Worm (Caenorhabditis elegans) whole organism, mixed stage, embryonic: Measurements from ENCODE around the gene vha-7.

Experiments
- M03D4.4 ChIP-seq: sonication (generic microtip); optimal IDR thresholded peaks from 2 replicates; lab custom pipeline; 2017; ENCODE audit warnings: mild to moderate bottlenecking, missing genetic modification characterization, missing compliant biosample characterization
- bed-3 ChIP-seq: fragments of 200-800 bp; sonication (Bioruptor generic); optimal IDR thresholded peaks from 3 replicates; lab custom pipeline; 2018; ENCODE audit warnings: mild to moderate bottlenecking, missing genetic modification characterization, moderate library complexity, missing compliant biosample characterization
- blmp-1 ChIP-seq: fragments of 150-350 bp; optimal IDR thresholded peaks from 2 replicates; lab custom pipeline; 2014; ENCODE audit warnings: missing biosample characterization, missing genetic modification characterization
- ceh-39 ChIP-seq: fragments of 150-350 bp; optimal IDR thresholded peaks from 2 replicates; lab custom pipeline; 2014; ENCODE audit warnings: missing biosample characterization, missing genetic modification characterization
- ceh-43 ChIP-seq: fragments of 200-800 bp; sonication (Bioruptor generic); optimal IDR thresholded peaks from 2 replicates; lab custom pipeline; 2018; ENCODE audit warnings: mild to moderate bottlenecking, missing genetic modification characterization, moderate library complexity, missing compliant biosample characterization
- ceh-83 ChIP-seq: fragments of 200-800 bp; sonication (Bioruptor generic); optimal IDR thresholded peaks from 2 replicates; lab custom pipeline; 2018; ENCODE audit warnings: mild to moderate bottlenecking, missing genetic modification characterization, missing compliant biosample characterization
- ces-1 ChIP-seq: fragments of 150-350 bp; optimal IDR thresholded peaks from 2 replicates; lab custom pipeline; 2014; ENCODE audit warnings: missing biosample characterization, missing genetic modification reagents, missing genetic modification characterization
- cnd-1 ChIP-seq: fragments of 200-800 bp; sonication (Bioruptor generic); optimal IDR thresholded peaks from 2 replicates; lab custom pipeline; 2018; ENCODE audit warnings: mild to moderate bottlenecking, missing genetic modification characterization, missing compliant biosample characterization
- drap-1 ChIP-seq: fragments of 200-800 bp; sonication (Bioruptor generic); optimal IDR thresholded peaks from 3 replicates; lab custom pipeline; 2018; ENCODE audit warnings: mild to moderate bottlenecking, missing genetic modification characterization, missing compliant biosample characterization
- elt-1 ChIP-seq: sonication (generic microtip); optimal IDR thresholded peaks from 2 replicates; lab custom pipeline; 2017; ENCODE audit warnings: missing genetic modification characterization, mild to moderate bottlenecking, missing compliant biosample characterization, antibody characterized with exemption, moderate library complexity, borderline replicate concordance; ENCODE audit not compliant: insufficient read depth
- elt-3 ChIP-seq: fragments of 150-350 bp; optimal IDR thresholded peaks from 2 replicates; lab custom pipeline; 2014; ENCODE audit warnings: missing biosample characterization, missing genetic modification characterization
- flh-1 ChIP-seq: fragments of 200-800 bp; sonication (Bioruptor generic); optimal IDR thresholded peaks from 2 replicates; lab custom pipeline; 2018; ENCODE audit warnings: mild to moderate bottlenecking, missing genetic modification characterization, moderate library complexity, missing compliant biosample characterization
- ham-2 ChIP-seq: fragments of 200-800 bp; sonication (Bioruptor generic); optimal IDR thresholded peaks from 2 replicates; lab custom pipeline; 2018; ENCODE audit warnings: mild to moderate bottlenecking, missing genetic modification characterization, missing compliant biosample characterization
- hlh-1 ChIP-seq: fragments of 150-350 bp; optimal IDR thresholded peaks from 2 replicates; lab custom pipeline; 2014; ENCODE audit warnings: missing biosample characterization, missing genetic modification reagents, missing genetic modification characterization
- lin-13 ChIP-seq: fragments of 150-350 bp; optimal IDR thresholded peaks from 2 replicates; lab custom pipeline; 2014; ENCODE audit warnings: missing biosample characterization, missing genetic modification characterization
- lin-32 ChIP-seq: fragments of 200-800 bp; sonication (Bioruptor generic); optimal IDR thresholded peaks from 2 replicates; lab custom pipeline; 2018; ENCODE audit warnings: mild to moderate bottlenecking, missing genetic modification characterization, missing compliant biosample characterization
- lsy-2 ChIP-seq: fragments of 150-350 bp; optimal IDR thresholded peaks from 2 replicates; lab custom pipeline; 2014; ENCODE audit warnings: missing biosample characterization, missing genetic modification characterization
- mab-5 ChIP-seq: fragments of 150-350 bp; optimal IDR thresholded peaks from 2 replicates; lab custom pipeline; 2014; ENCODE audit warnings: missing biosample characterization, missing genetic modification characterization
- mep-1 ChIP-seq: fragments of 150-350 bp; optimal IDR thresholded peaks from 2 replicates; lab custom pipeline; 2017; ENCODE audit warnings: missing biosample characterization, missing genetic modification reagents, missing genetic modification characterization, inconsistent platforms
- mls-2 ChIP-seq: sonication (generic microtip); optimal IDR thresholded peaks from 2 replicates; lab custom pipeline; 2016; ENCODE audit warnings: mild to moderate bottlenecking, missing genetic modification characterization, moderate library complexity, missing compliant biosample characterization
- nhr-12 ChIP-seq: fragments of 150-350 bp; optimal IDR thresholded peaks from 2 replicates; lab custom pipeline; 2014; ENCODE audit warnings: missing biosample characterization, missing genetic modification characterization
- nhr-2 ChIP-seq: fragments of 150-350 bp; optimal IDR thresholded peaks from 2 replicates; lab custom pipeline; 2014; ENCODE audit warnings: missing biosample characterization, missing genetic modification characterization
- nhr-237 ChIP-seq: fragments of 150-350 bp; optimal IDR thresholded peaks from 2 replicates; lab custom pipeline; 2014; ENCODE audit warnings: missing biosample characterization, missing genetic modification characterization
- nhr-28 ChIP-seq: fragments of 150-350 bp; optimal IDR thresholded peaks from 2 replicates; lab custom pipeline; 2014; ENCODE audit warnings: missing biosample characterization, missing genetic modification characterization
- nhr-76 ChIP-seq: sonication (generic microtip); optimal IDR thresholded peaks from 2 replicates; lab custom pipeline; 2017; ENCODE audit warnings: missing biosample characterization, missing genetic modification characterization
- pha-4 ChIP-seq: fragments of 150-350 bp; optimal IDR thresholded peaks from 2 replicates; lab custom pipeline; 2018; ENCODE audit warnings: missing biosample characterization, missing genetic modification reagents, missing genetic modification characterization
- sem-2 ChIP-seq: fragments of 200-800 bp; sonication (Bioruptor generic); optimal IDR thresholded peaks from 2 replicates; lab custom pipeline; 2018; ENCODE audit warnings: mild to moderate bottlenecking, missing genetic modification characterization, missing compliant biosample characterization
- snpc-4 ChIP-seq: fragments of 150-350 bp; optimal IDR thresholded peaks from 2 replicates; lab custom pipeline; 2014; ENCODE audit warnings: missing biosample characterization, missing genetic modification characterization
- sptf-1 ChIP-seq: sonication (generic microtip); optimal IDR thresholded peaks from 2 replicates; lab custom pipeline; 2017; ENCODE audit warnings: mild to moderate bottlenecking, missing genetic modification characterization, moderate library complexity, missing compliant biosample characterization
- tbx-8 ChIP-seq: fragments of 200-800 bp; sonication (Bioruptor generic); optimal IDR thresholded peaks from 2 replicates; lab custom pipeline; 2018; ENCODE audit warnings: mild to moderate bottlenecking, missing genetic modification characterization, moderate library complexity, missing compliant biosample characterization
- unc-120 ChIP-seq: sonication (generic microtip); optimal IDR thresholded peaks from 2 replicates; lab custom pipeline; 2017; ENCODE audit warnings: missing genetic modification characterization, missing compliant biosample characterization; ENCODE audit not compliant: poor library complexity, severe bottlenecking
- unc-39 ChIP-seq: fragments of 150-350 bp; optimal IDR thresholded peaks from 2 replicates; lab custom pipeline; 2014; ENCODE audit warnings: missing biosample characterization, missing genetic modification characterization
- unc-62 ChIP-seq: fragments of 150-350 bp; optimal IDR thresholded peaks from 2 replicates; lab custom pipeline; 2014; ENCODE audit warnings: missing biosample characterization, missing genetic modification reagents, missing genetic modification characterization
- zip-8 ChIP-seq: fragments of 150-350 bp; optimal IDR thresholded peaks from 2 replicates; lab custom pipeline; 2014; ENCODE audit warnings: missing biosample characterization, missing genetic modification characterization
- ztf-11 ChIP-seq: fragments of 150-350 bp; optimal IDR thresholded peaks from 2 replicates; lab custom pipeline; 2014; ENCODE audit warnings: missing biosample characterization, missing genetic modification characterization

vha-7 gene

DNA sequence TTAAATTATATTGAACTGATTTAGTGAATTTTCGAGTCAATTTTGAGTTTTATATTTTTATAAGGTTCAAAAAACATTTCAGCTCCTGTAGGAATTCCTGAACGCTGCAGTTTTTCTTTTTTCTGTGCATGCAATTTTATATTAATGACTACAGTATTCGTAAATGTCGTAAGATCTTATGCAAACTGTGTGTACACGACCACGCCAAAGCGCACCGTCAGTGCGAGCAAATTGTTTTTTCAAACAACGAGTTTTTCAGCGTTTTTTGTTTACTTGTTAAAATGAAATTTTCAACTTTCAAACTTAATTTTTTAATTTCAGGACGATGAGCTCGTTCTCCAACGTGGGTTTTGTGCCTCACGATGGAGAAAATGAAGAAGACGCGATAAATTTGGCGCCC is at the start of gene vha-7:
Gene vha-7 (plus strand): TSS at position 326 of the 400 bp plus-strand sequence.
- TF ChIP-seq lin-13 (tag; lab: Kevin White, UChicago) (no peak), sptf-1 (tag; lab: Kevin White, UChicago) (no peak), drap-1 (no peak), pha-4 (tag; lab: Kevin White, UChicago) (no peak), elt-1 (tag; lab: Kevin White, UChicago) (no peak), snpc-4 (tag; lab: Kevin White, UChicago) (no peak), unc-120 (tag; lab: Kevin White, UChicago) (no peak), ces-1 (GFP tag; lab: Kevin White, UChicago) (no peak), unc-62 (GFP tag; lab: Kevin White, UChicago) (no peak), blmp-1 (no peak), lsy-2 (tag; lab: Kevin White, UChicago) (no peak)

DNA sequence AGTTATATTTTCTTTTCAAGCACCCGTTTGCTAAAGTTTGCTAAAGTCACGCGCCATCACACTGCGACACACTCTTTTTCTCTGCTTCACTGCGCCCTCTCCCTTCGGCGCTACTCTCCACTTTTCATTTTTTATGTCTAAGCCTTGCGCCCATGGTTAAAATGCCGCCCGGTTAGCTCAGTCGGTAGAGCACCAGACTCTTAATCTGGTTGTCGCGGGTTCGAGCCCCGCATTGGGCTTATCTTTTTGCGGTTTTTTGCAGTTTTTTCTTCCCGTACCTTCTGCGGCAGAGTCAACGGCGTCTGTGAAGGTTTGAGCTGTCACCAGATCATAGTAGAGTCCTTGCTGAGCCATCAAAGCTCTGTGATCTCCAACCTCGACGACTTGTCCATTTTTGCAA is 45.7 kb upstream of the vha-7 start:
- TF ChIP-seq nhr-2 (tag; lab: Kevin White, UChicago), result no peak
- TF ChIP-seq elt-1 (tag; lab: Kevin White, UChicago), result no peak
- TF ChIP-seq M03D4.4 (tag; lab: Kevin White, UChicago), result peak; percentile 62
- TF ChIP-seq ztf-11 (tag; lab: Kevin White, UChicago), result no peak
- TF ChIP-seq unc-39, result no peak
- TF ChIP-seq sem-2, result peak; percentile 30
- peak; percentile 82 for TF ChIP-seq drap-1
- TF ChIP-seq nhr-12 (tag; lab: Kevin White, UChicago), result no peak
- no peak for TF ChIP-seq blmp-1
- no peak for TF ChIP-seq zip-8 (tag; lab: Kevin White, UChicago)
- TF ChIP-seq hlh-1, result peak; percentile 32
- no peak for TF ChIP-seq nhr-28 (tag; lab: Kevin White, UChicago)
- TF ChIP-seq bed-3 (GFP tag; lab: Kevin White, UChicago), result peak; percentile 53
- TF ChIP-seq nhr-237 (tag; lab: Kevin White, UChicago), result peak; percentile 18
- no peak for TF ChIP-seq lsy-2 (tag; lab: Kevin White, UChicago)
- no peak for TF ChIP-seq ceh-39 (tag; lab: Kevin White, UChicago)
- no peak for TF ChIP-seq nhr-76
- TF ChIP-seq ces-1 (GFP tag; lab: Kevin White, UChicago), result no peak
- TF ChIP-seq pha-4 (tag; lab: Kevin White, UChicago), result peak; percentile 12
- no peak for TF ChIP-seq lin-13 (tag; lab: Kevin White, UChicago)
- no peak for TF ChIP-seq cnd-1
- TF ChIP-seq mab-5 (tag; lab: Kevin White, UChicago), result no peak
- peak; percentile 84 for TF ChIP-seq sptf-1 (tag; lab: Kevin White, UChicago)
- peak; percentile 55 for TF ChIP-seq flh-1
- no peak for TF ChIP-seq tbx-8 (GFP tag; lab: Kevin White, UChicago)
- TF ChIP-seq ceh-83 (GFP tag; lab: Kevin White, UChicago), result peak; percentile 86
- TF ChIP-seq mls-2 (tag; lab: Kevin White, UChicago), result peak; percentile 80
- TF ChIP-seq lin-32, result peak; percentile 65
- TF ChIP-seq ham-2 (GFP tag; lab: Kevin White, UChicago), result peak; percentile 77
- peak; percentile 48 for TF ChIP-seq ceh-43
- no peak for TF ChIP-seq elt-3 (tag; lab: Kevin White, UChicago)
- TF ChIP-seq snpc-4 (tag; lab: Kevin White, UChicago), result no peak
- TF ChIP-seq mep-1, result peak; percentile 41
- TF ChIP-seq unc-120 (tag; lab: Kevin White, UChicago), result peak; percentile 86
- TF ChIP-seq unc-62 (GFP tag; lab: Kevin White, UChicago), result no peak

DNA sequence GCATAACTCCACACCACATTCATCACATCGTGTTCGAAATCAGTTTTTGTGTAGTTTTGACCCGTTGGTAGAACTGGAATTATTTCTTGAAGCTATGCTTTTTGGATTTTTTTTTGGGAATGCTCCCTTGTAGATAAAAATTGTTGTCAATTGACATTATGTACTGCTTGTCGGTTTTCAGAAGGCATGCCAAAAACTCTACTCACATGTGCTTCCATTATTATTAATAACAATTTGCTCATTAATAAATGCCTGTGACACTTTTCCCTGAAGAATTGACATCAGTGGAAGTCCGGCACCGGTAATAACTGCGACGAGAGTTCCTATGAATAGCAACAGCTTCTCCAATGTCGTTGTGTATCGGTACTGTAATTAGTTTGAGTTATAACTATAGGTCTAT is 43.3 kb upstream of the vha-7 start:
- TF ChIP-seq ces-1 (GFP tag; lab: Kevin White, UChicago), result no peak
- TF ChIP-seq zip-8 (tag; lab: Kevin White, UChicago), result no peak
- TF ChIP-seq bed-3 (GFP tag; lab: Kevin White, UChicago), result no peak
- no peak for TF ChIP-seq sptf-1 (tag; lab: Kevin White, UChicago)
- no peak for TF ChIP-seq lin-13 (tag; lab: Kevin White, UChicago)
- no peak for TF ChIP-seq M03D4.4 (tag; lab: Kevin White, UChicago)
- no peak for TF ChIP-seq unc-120 (tag; lab: Kevin White, UChicago)
- TF ChIP-seq mls-2 (tag; lab: Kevin White, UChicago), result no peak
- no peak for TF ChIP-seq unc-39
- no peak for TF ChIP-seq mab-5 (tag; lab: Kevin White, UChicago)
- TF ChIP-seq nhr-76, result no peak
